Worm (Caenorhabditis elegans) whole organism, L2 larva: Measurements from ENCODE around the gene Y66D12A.7.

ENCODE experiments used
- F13H6.1 ChIP-seq: sonication (generic microtip); optimal IDR thresholded peaks from 2 replicates; lab custom pipeline; 2016; ENCODE audit warnings: missing genetic modification characterization, missing compliant biosample characterization
- alr-1 ChIP-seq: fragments of 150-350 bp; optimal IDR thresholded peaks from 2 replicates; lab custom pipeline; 2014; ENCODE audit warnings: missing biosample characterization, missing genetic modification characterization
- aly-2 ChIP-seq: fragments of 150-350 bp; optimal IDR thresholded peaks from 2 replicates; lab custom pipeline; 2014; ENCODE audit warnings: missing biosample characterization, missing genetic modification characterization
- ama-1 ChIP-seq: fragments of 150-350 bp; optimal IDR thresholded peaks from 2 replicates; lab custom pipeline; 2018; ENCODE audit warnings: inconsistent platforms
- ceh-16 ChIP-seq: fragments of 150-350 bp; optimal IDR thresholded peaks from 2 replicates; lab custom pipeline; 2014; ENCODE audit warnings: missing biosample characterization, missing genetic modification characterization
- ceh-82 ChIP-seq: fragments of 150-350 bp; optimal IDR thresholded peaks from 2 replicates; lab custom pipeline; 2014; ENCODE audit warnings: missing biosample characterization, missing genetic modification characterization
- crh-2 ChIP-seq: sonication (generic microtip); optimal IDR thresholded peaks from 2 replicates; lab custom pipeline; 2017; ENCODE audit warnings: missing biosample characterization, missing genetic modification characterization
- dmd-4 ChIP-seq: sonication (generic microtip); optimal IDR thresholded peaks from 2 replicates; lab custom pipeline; 2017; ENCODE audit warnings: missing biosample characterization, missing genetic modification characterization
- egl-27 ChIP-seq: sonication (generic microtip); optimal IDR thresholded peaks from 3 replicates; lab custom pipeline; 2017; ENCODE audit warnings: missing biosample characterization, missing genetic modification reagents, missing genetic modification characterization
- elt-1 ChIP-seq: fragments of 150-350 bp; optimal IDR thresholded peaks from 2 replicates; lab custom pipeline; 2014; ENCODE audit warnings: missing biosample characterization, missing genetic modification characterization
- elt-3 ChIP-seq: sonication (generic microtip); optimal IDR thresholded peaks from 2 replicates; lab custom pipeline; 2017; ENCODE audit warnings: missing biosample characterization, missing genetic modification characterization
- fos-1 ChIP-seq: fragments of 150-350 bp; optimal IDR thresholded peaks from 2 replicates; lab custom pipeline; 2014; ENCODE audit warnings: missing biosample characterization, missing genetic modification characterization
- gmeb-1 ChIP-seq: fragments of 150-350 bp; optimal IDR thresholded peaks from 2 replicates; lab custom pipeline; 2014; ENCODE audit warnings: missing biosample characterization, missing genetic modification characterization
- lin-13 ChIP-seq: fragments of 150-350 bp; optimal IDR thresholded peaks from 2 replicates; lab custom pipeline; 2014; ENCODE audit warnings: missing biosample characterization, missing genetic modification reagents, missing genetic modification characterization
- lin-39 ChIP-seq: fragments of 150-350 bp; optimal IDR thresholded peaks from 2 replicates; lab custom pipeline; 2014; ENCODE audit warnings: missing biosample characterization, missing genetic modification reagents, missing genetic modification characterization
- lsy-2 ChIP-seq, 2 experiments: fragments of 150-350 bp in 1 of 2; sonication (generic microtip) in 1 of 2; optimal IDR thresholded peaks; 2 replicates each; lab custom pipeline; 2014 to 2017; ENCODE audit warnings: missing biosample characterization in 2 of 2, missing genetic modification characterization in 2 of 2
- mdl-1 ChIP-seq, 2 experiments: fragments of 150-350 bp in 1 of 2; sonication (generic microtip) in 1 of 2; optimal IDR thresholded peaks; 2 replicates each; lab custom pipeline; 2017; ENCODE audit warnings: missing biosample characterization in 2 of 2, missing genetic modification characterization in 2 of 2
- nhr-10 ChIP-seq: sonication (generic microtip); optimal IDR thresholded peaks from 2 replicates; lab custom pipeline; 2017; ENCODE audit warnings: missing biosample characterization, missing genetic modification characterization
- nhr-11 ChIP-seq: fragments of 150-350 bp; optimal IDR thresholded peaks from 2 replicates; lab custom pipeline; 2014; ENCODE audit warnings: missing biosample characterization, missing genetic modification characterization
- nhr-12 ChIP-seq: fragments of 150-350 bp; optimal IDR thresholded peaks from 2 replicates; lab custom pipeline; 2014; ENCODE audit warnings: missing biosample characterization, missing genetic modification characterization
- nhr-129 ChIP-seq: fragments of 150-350 bp; optimal IDR thresholded peaks from 2 replicates; lab custom pipeline; 2014; ENCODE audit warnings: missing biosample characterization, missing genetic modification characterization
- nhr-21 ChIP-seq: fragments of 150-350 bp; optimal IDR thresholded peaks from 2 replicates; lab custom pipeline; 2014; ENCODE audit warnings: missing biosample characterization, missing genetic modification characterization
- nhr-23 ChIP-seq: fragments of 150-350 bp; optimal IDR thresholded peaks from 2 replicates; lab custom pipeline; 2014; ENCODE audit warnings: missing biosample characterization, missing genetic modification reagents, missing genetic modification characterization
- nhr-237 ChIP-seq: fragments of 150-350 bp; optimal IDR thresholded peaks from 2 replicates; lab custom pipeline; 2014; ENCODE audit warnings: missing biosample characterization, missing genetic modification characterization
- nhr-25 ChIP-seq: fragments of 150-350 bp; sonication (generic microtip); optimal IDR thresholded peaks from 3 replicates; lab custom pipeline; 2014; ENCODE audit warnings: missing biosample characterization, missing genetic modification characterization
- nhr-77 ChIP-seq: fragments of 150-350 bp; optimal IDR thresholded peaks from 2 replicates; lab custom pipeline; 2014; ENCODE audit warnings: missing biosample characterization, missing genetic modification characterization
- peb-1 ChIP-seq: fragments of 150-350 bp; optimal IDR thresholded peaks from 2 replicates; lab custom pipeline; 2014; ENCODE audit warnings: missing biosample characterization, missing genetic modification characterization
- sem-4 ChIP-seq: fragments of 150-350 bp; optimal IDR thresholded peaks from 2 replicates; lab custom pipeline; 2014; ENCODE audit warnings: missing biosample characterization, missing genetic modification reagents, missing genetic modification characterization
- skn-1 ChIP-seq: sonication (generic microtip); optimal IDR thresholded peaks from 2 replicates; lab custom pipeline; 2017; ENCODE audit warnings: missing biosample characterization, missing genetic modification characterization
- sma-3 ChIP-seq: sonication (generic microtip); optimal IDR thresholded peaks from 2 replicates; lab custom pipeline; 2016; ENCODE audit warnings: missing genetic modification reagents, missing genetic modification characterization, missing compliant biosample characterization
- sma-9 ChIP-seq, 2 experiments: fragments of 150-350 bp in 1 of 2; sonication (generic microtip) in 1 of 2; optimal IDR thresholded peaks; 2 replicates each; lab custom pipeline; 2014 to 2016; ENCODE audit warnings: missing genetic modification characterization in 2 of 2, mild to moderate bottlenecking in 1 of 2, missing biosample characterization in 1 of 2, missing compliant biosample characterization in 1 of 2, missing genetic modification reagents in 1 of 2, moderate library complexity in 1 of 2
- snpc-4 ChIP-seq: fragments of 150-350 bp; optimal IDR thresholded peaks from 2 replicates; lab custom pipeline; 2014; ENCODE audit warnings: missing biosample characterization, missing genetic modification characterization
- unc-55 ChIP-seq: fragments of 150-350 bp; sonication (generic microtip); optimal IDR thresholded peaks from 3 replicates; lab custom pipeline; 2014; ENCODE audit warnings: missing biosample characterization, missing genetic modification reagents, missing genetic modification characterization
- ztf-1 ChIP-seq: fragments of 200-800 bp; sonication (Bioruptor generic); conservative IDR thresholded peaks from 2 replicates; pipeline ENCODE4 v1.3.6; 2022; ENCODE audit warnings: missing genetic modification characterization, missing compliant biosample characterization
- ztf-11 ChIP-seq: sonication (generic microtip); optimal IDR thresholded peaks from 2 replicates; lab custom pipeline; 2017; ENCODE audit warnings: missing biosample characterization, missing genetic modification characterization
- ztf-4 ChIP-seq: fragments of 150-350 bp; optimal IDR thresholded peaks from 2 replicates; lab custom pipeline; 2014; ENCODE audit warnings: missing biosample characterization, missing genetic modification characterization

Gene Y66D12A.7

DNA sequence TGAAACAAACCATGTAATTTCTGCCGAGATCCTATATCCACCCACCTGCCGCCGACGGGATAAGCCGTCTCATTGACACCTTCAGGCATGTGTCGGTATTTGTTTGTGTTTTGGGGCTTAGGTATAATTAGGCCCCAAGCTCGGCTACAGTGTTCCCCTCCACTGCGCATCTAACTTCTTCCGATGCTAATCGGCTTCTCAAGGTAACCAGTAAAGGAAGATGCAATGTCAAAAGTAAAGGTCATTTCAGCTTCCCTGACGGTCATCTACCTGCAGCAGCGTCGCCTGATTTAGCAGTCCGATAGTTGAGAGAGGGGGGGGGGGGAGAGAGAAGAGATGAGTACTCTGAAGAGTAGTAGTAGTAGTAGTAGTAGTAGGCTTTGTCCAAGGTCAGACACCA is 22.0 kb downstream of the Y66D12A.7 start:
- TF ChIP-seq egl-27 (tag; lab: Kevin White, UChicago) (peak; percentile 6), ztf-11 (tag; lab: Kevin White, UChicago) (no peak), nhr-25 (tag; lab: Kevin White, UChicago) (peak; percentile 36), fos-1 (no peak), ztf-1 (GFP tag; lab: Robert Waterston, UW) (no peak), ceh-16 (tag; lab: Kevin White, UChicago) (peak; percentile 15), lin-13 (GFP tag; lab: Kevin White, UChicago) (no peak), snpc-4 (tag; lab: Kevin White, UChicago) (no peak), ama-1 (lab: Kevin White, UChicago) (no peak)

DNA sequence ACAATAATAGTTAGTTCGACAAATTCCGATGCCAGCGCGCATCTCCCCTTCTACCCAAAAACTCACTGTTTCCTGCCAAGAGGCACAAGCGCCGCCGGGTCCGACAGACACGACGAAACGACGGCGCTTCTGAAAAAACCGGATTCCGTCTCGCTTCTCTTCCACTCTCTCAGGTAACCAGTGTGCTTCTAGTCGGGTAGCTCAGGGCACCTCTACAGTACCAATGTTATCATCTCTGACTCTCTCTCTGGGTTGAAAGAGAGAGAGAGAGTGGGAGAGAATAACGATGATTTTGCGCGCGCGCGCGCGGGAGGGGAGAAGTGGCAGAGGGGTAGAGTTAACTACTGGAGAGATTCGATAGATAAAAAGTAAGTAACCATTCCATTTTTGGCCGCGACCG is 23.4 kb downstream of the Y66D12A.7 start:
- TF ChIP-seq nhr-10 (tag; lab: Kevin White, UChicago) (no peak), aly-2 (tag; lab: Kevin White, UChicago) (no peak), nhr-25 (tag; lab: Kevin White, UChicago) (peak; percentile 52), nhr-129 (tag; lab: Kevin White, UChicago) (no peak), egl-27 (tag; lab: Kevin White, UChicago) (no peak), nhr-23 (tag; lab: Kevin White, UChicago) (no peak), dmd-4 (no peak), sem-4 (tag; lab: Kevin White, UChicago) (no peak), F13H6.1 (tag; lab: Kevin White, UChicago) (peak; percentile 46), gmeb-1 (peak; percentile 1), ceh-16 (tag; lab: Kevin White, UChicago) (peak; percentile 17), lsy-2 (tag; optimal IDR thresholded peaks at IDR 0.05; lab: Kevin White, UChicago) (no peak)

DNA sequence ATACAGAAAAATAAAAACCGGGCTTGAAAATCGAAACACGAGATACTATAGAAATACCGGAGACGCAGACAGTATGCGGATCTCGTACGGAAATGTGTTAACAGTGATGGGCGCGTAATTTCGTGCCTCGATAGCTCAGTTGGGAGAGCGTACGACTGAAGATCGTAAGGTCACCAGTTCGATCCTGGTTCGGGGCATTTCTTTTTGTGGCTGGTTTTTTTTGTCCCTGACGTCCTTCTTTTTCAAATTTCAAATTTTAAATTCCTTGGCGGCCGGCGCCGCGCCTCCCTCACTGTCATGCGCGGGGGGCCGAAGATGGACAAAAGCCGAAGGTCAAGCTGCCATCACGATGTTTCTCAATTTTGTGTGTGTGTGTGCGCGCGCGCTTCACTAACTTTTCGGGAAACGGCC is 25.6 kb downstream of the Y66D12A.7 start:
- TF ChIP-seq F13H6.1 (tag; lab: Kevin White, UChicago) (no peak), nhr-21 (tag; lab: Kevin White, UChicago) (peak; percentile 22), nhr-25 (tag; lab: Kevin White, UChicago) (peak; percentile 44), nhr-77 (tag; lab: Kevin White, UChicago) (no peak), peb-1 (tag; lab: Kevin White, UChicago) (no peak), alr-1 (no peak), fos-1 (no peak), lin-39 (tag; lab: Kevin White, UChicago) (no peak), ztf-11 (tag; lab: Kevin White, UChicago) (no peak), nhr-11 (tag; lab: Kevin White, UChicago) (no peak), mdl-1 (tag; optimal IDR thresholded peaks at IDR 0.05; lab: Kevin White, UChicago) (no peak), sma-3 (peak; percentile 41), nhr-129 (tag; lab: Kevin White, UChicago) (peak; percentile 24), skn-1 (tag; lab: Kevin White, UChicago) (no peak), ztf-4 (tag; lab: Kevin White, UChicago) (no peak), elt-3 (no peak), nhr-237 (no peak)

DNA sequence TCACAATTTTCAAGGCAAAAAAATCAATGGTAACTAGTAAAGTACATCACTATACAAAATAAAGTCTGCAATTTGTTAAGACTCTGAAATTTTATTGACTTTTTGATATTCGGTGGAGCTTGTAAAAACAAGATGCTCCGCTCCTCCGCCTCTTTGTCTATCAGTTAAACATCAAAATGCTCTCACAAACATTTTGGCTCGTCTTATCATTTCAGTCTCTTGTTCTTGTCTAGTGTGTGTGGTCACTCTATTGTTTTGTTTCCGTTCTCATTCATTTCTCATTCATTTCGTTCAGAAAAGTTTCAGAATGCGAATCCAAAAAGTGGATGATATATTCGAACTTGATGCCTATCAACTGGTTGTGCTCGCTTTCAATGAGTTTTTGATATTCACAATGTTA is 32.2 kb downstream of the Y66D12A.7 start, which contains the start of gene Y66D12A.13:
Y66D12A.13 (plus strand) TSS at position 301 of the 400 bp plus-strand sequence.
- TF ChIP-seq sma-3 (no peak), F13H6.1 (tag; lab: Kevin White, UChicago) (no peak), nhr-77 (tag; lab: Kevin White, UChicago) (no peak), dmd-4 (no peak), lsy-2 (tag; optimal IDR thresholded peaks at IDR 0.05; lab: Kevin White, UChicago) (no peak), fos-1 (peak; percentile 3)

DNA sequence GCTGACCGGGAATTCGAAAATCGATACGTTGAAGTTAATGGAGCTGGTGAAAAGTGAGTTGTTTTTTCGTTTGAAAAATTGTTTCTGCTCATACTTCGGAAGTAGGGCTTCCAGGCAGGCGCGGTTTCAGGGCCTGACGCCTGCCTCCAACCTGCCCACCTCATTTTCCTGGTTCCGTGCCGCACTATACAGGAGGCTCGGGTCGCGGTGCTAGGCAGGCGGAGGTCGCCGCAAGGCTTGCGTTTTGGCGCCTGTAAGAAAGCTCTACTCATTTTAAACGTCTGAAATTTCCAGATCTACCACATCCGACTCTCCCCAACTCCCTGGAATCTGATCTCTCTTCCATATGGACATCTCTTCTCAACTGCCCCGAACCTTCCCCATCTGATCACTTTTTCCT is 35.3 kb downstream of the Y66D12A.7 start:
- TF ChIP-seq nhr-77 (tag; lab: Kevin White, UChicago) (no peak), sem-4 (tag; lab: Kevin White, UChicago) (no peak), ztf-4 (tag; lab: Kevin White, UChicago) (no peak), crh-2 (tag; lab: Kevin White, UChicago) (no peak), elt-1 (no peak), ceh-16 (tag; lab: Kevin White, UChicago) (no peak), snpc-4 (tag; lab: Kevin White, UChicago) (no peak), alr-1 (no peak), ceh-82 (tag; lab: Kevin White, UChicago) (no peak), ztf-1 (GFP tag; lab: Robert Waterston, UW) (no peak), nhr-12 (tag; lab: Kevin White, UChicago) (no peak), sma-9 (GFP tag; optimal IDR thresholded peaks at IDR 0.05; lab: Kevin White, UChicago) (no peak), sma-9 (tag; optimal IDR thresholded peaks at IDR 0.05; lab: Kevin White, UChicago) (no peak), F13H6.1 (tag; lab: Kevin White, UChicago) (no peak), elt-3 (no peak), sma-3 (no peak), unc-55 (GFP tag; lab: Kevin White, UChicago) (no peak)
